Fruit fly (Drosophila melanogaster) S2 (cell line): ENCODE data around the gene Cnot4.

ENCODE experiments used
- CG8478 ChIP-seq: fragments of >200 bp; optimal IDR thresholded peaks from 2 replicates; lab custom pipeline; 2018
- CTCF ChIP-seq, 2 experiments: fragments of >200 bp; optimal IDR thresholded peaks; 2 replicates each; lab custom pipeline; 2018

DNA sequence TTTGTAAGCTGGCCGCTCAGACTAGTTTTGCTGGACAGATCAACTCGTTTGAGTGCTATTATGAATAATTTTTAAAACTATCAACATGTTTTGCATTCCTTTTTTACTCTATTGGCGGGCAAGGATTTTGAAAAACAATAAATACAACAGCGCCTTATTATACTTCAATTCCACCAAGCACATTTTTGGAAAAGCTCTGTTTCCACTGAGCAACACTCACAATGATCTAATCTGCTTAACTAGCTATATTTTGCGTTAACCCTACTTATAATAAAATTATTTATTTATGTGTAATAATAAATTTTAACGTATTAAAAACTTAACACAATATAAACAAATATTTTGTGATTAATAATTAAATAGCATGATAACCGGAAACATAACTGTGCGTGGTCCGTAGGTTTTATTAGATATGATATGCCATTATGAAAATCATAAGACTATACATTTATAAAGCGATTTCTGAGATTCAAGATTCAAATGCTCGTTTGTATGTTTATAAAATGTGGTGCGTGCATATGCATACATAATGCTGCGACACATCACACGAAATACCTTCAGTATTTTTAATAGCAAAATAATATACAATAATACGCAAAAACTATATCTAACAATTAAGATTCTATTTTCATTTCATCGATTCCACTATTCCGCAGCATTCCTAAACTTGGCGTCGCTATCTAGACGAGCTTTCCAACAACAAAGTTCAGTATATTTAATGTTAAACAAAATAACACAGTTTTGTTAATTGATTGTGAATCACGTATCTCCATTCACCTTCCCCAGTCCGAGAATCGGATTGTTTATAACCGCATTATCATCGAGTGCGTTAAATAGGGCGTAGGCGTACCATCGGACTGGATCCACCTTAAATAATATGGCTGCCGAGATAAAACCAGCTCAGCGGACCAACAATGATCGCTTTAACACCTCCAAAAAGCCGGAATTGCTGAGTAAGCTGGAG, 26.4 kb downstream of the Cnot4 start, which contains the start of the genes pie and Wdfy2:
- TF ChIP-seq CG8478 (lab: Kevin White, UChicago) (no peak), CTCF (optimal IDR thresholded peaks at IDR 0.05; lab: Kevin White, UChicago) (no peak)
